Fruit fly (Drosophila melanogaster) whole organism, adult: ENCODE data around the gene bcd.

Experiments
- CG11617 ChIP-seq: fragments of 200-800 bp; sonication (Bioruptor generic); optimal IDR thresholded peaks from 2 replicates; lab custom pipeline; 2017; ENCODE audit warnings: mild to moderate bottlenecking, missing biosample characterization, missing genetic modification reagents, missing genetic modification characterization
- CG12768 ChIP-seq: fragments of 200-800 bp; sonication (Bioruptor generic); optimal IDR thresholded peaks from 2 replicates; lab custom pipeline; 2017; ENCODE audit warnings: missing biosample characterization, missing genetic modification characterization, mild to moderate bottlenecking, moderate library complexity, missing genetic modification reagents
- CG14711 ChIP-seq: fragments of 200-800 bp; sonication (Bioruptor generic); optimal IDR thresholded peaks from 2 replicates; lab custom pipeline; 2018; ENCODE audit warnings: missing biosample characterization, mild to moderate bottlenecking, missing genetic modification characterization, moderate library complexity
- CG1620 ChIP-seq: fragments of 200-800 bp; sonication (Bioruptor generic); optimal IDR thresholded peaks from 2 replicates; lab custom pipeline; 2016; ENCODE audit warnings: missing biosample characterization, missing genetic modification characterization
- CG33017 ChIP-seq: fragments of 200-800 bp; sonication (Bioruptor generic); optimal IDR thresholded peaks from 2 replicates; lab custom pipeline; 2018; ENCODE audit warnings: missing biosample characterization, mild to moderate bottlenecking, missing genetic modification characterization, moderate library complexity
- CG5204 ChIP-seq: fragments of 200-800 bp; sonication (Bioruptor generic); optimal IDR thresholded peaks from 2 replicates; lab custom pipeline; 2016; ENCODE audit warnings: missing biosample characterization, missing genetic modification characterization
- CG7045 ChIP-seq: fragments of 200-800 bp; sonication (Bioruptor generic); optimal IDR thresholded peaks from 2 replicates; lab custom pipeline; 2017; ENCODE audit warnings: missing biosample characterization, mild to moderate bottlenecking, missing genetic modification characterization
- CG7101 ChIP-seq: fragments of 200-800 bp; sonication (Bioruptor generic); optimal IDR thresholded peaks from 2 replicates; lab custom pipeline; 2018; ENCODE audit warnings: missing biosample characterization, mild to moderate bottlenecking, missing genetic modification characterization, moderate library complexity
- Clk ChIP-seq: fragments of 200-800 bp; sonication (Bioruptor generic); optimal IDR thresholded peaks from 2 replicates; lab custom pipeline; 2017; ENCODE audit warnings: missing biosample characterization, missing genetic modification characterization
- Crg-1 ChIP-seq: fragments of 200-800 bp; sonication (Bioruptor generic); optimal IDR thresholded peaks from 2 replicates; lab custom pipeline; 2016; ENCODE audit warnings: missing biosample characterization, missing genetic modification characterization
- Mnt ChIP-seq: fragments of 200-800 bp; sonication (Bioruptor generic); optimal IDR thresholded peaks from 2 replicates; lab custom pipeline; 2016; ENCODE audit warnings: missing biosample characterization, mild to moderate bottlenecking, missing genetic modification characterization
- bab1 ChIP-seq: fragments of 200-800 bp; sonication (Bioruptor generic); optimal IDR thresholded peaks from 3 replicates; lab custom pipeline; 2019; ENCODE audit warnings: missing biosample characterization, mild to moderate bottlenecking, missing genetic modification characterization, moderate library complexity
- cic ChIP-seq: fragments of 200-800 bp; sonication (Bioruptor generic); optimal IDR thresholded peaks from 2 replicates; lab custom pipeline; 2017; ENCODE audit warnings: missing biosample characterization, mild to moderate bottlenecking, missing genetic modification characterization, moderate library complexity
- cnc ChIP-seq, 2 experiments: fragments of >200 bp; optimal IDR thresholded peaks; 2 replicates each; lab custom pipeline; 2017
- kay ChIP-seq: fragments of 200-800 bp; sonication (Bioruptor generic); peaks from one replicate; lab custom pipeline; 2016; ENCODE audit warnings: missing biosample characterization, missing genetic modification characterization, borderline replicate concordance
- ovo ChIP-seq: fragments of 200-800 bp; sonication (Bioruptor generic); optimal IDR thresholded peaks from 2 replicates; lab custom pipeline; 2016; ENCODE audit warnings: missing biosample characterization, missing genetic modification characterization
- pad ChIP-seq: fragments of 200-800 bp; sonication (Bioruptor generic); optimal IDR thresholded peaks from 3 replicates; lab custom pipeline; 2017; ENCODE audit warnings: missing biosample characterization, missing genetic modification characterization, mild to moderate bottlenecking, moderate library complexity, missing genetic modification reagents
- tj ChIP-seq: fragments of 200-800 bp; sonication (Bioruptor generic); optimal IDR thresholded peaks from 3 replicates; lab custom pipeline; 2017; ENCODE audit warnings: missing biosample characterization, mild to moderate bottlenecking, missing genetic modification characterization, moderate library complexity
- toe ChIP-seq: fragments of 200-800 bp; sonication (Bioruptor generic); optimal IDR thresholded peaks from 2 replicates; lab custom pipeline; 2016; ENCODE audit warnings: missing biosample characterization, missing genetic modification characterization

bcd gene

dm6 chr3R:6735722-6736121 lies 23.5 kb downstream of the bcd start:
- TF ChIP-seq CG14711 (no peak), CG5204 (GFP tag; lab: Kevin White, UChicago) (no peak)

- no peak for TF ChIP-seq CG14711
Observed at dm6 chr3R:6726119-6726518, 33.1 kb downstream of the bcd start.

- TF ChIP-seq CG11617 (GFP tag; lab: Kevin White, UChicago) (no peak), CG7045 (GFP tag; lab: Kevin White, UChicago) (no peak), cic (GFP tag; lab: Kevin White, UChicago) (no peak), bab1 (no peak), CG14711 (no peak), ovo (GFP tag; lab: Kevin White, UChicago) (no peak), toe (GFP tag; lab: Kevin White, UChicago) (no peak), Crg-1 (no peak), Clk (GFP tag; lab: Kevin White, UChicago) (no peak), CG33017 (tag; lab: Kevin White, UChicago) (no peak), CG5204 (GFP tag; lab: Kevin White, UChicago) (no peak)
Observed at dm6 chr3R:6723537-6724171, 35.6 kb downstream of the bcd start.

dm6 chr3R:6708858-6709257 lies 50.4 kb downstream of the bcd start:
- TF ChIP-seq Mnt (GFP tag; lab: Kevin White, UChicago) (no peak), CG14711 (no peak), CG33017 (tag; lab: Kevin White, UChicago) (no peak), CG5204 (GFP tag; lab: Kevin White, UChicago) (no peak), cic (GFP tag; lab: Kevin White, UChicago) (no peak), kay (no peak), Crg-1 (no peak), CG1620 (GFP tag; lab: Kevin White, UChicago) (no peak), CG7045 (GFP tag; lab: Kevin White, UChicago) (no peak), CG11617 (GFP tag; lab: Kevin White, UChicago) (no peak), CG7101 (tag; lab: Kevin White, UChicago) (no peak), tj (GFP tag; lab: Kevin White, UChicago) (no peak), ovo (GFP tag; lab: Kevin White, UChicago) (no peak), bab1 (no peak), CG12768 (GFP tag; lab: Kevin White, UChicago) (no peak), cnc (optimal IDR thresholded peaks at IDR 0.05; lab: Kevin White, UChicago) (no peak), pad (GFP tag; lab: Kevin White, UChicago) (no peak)

- TF ChIP-seq CG14711 (no peak), Mnt (GFP tag; lab: Kevin White, UChicago) (no peak), cic (GFP tag; lab: Kevin White, UChicago) (no peak)
Observed at dm6 chr3R:6706327-6706726, 52.9 kb downstream of the bcd start.
